Fruit fly (Drosophila melanogaster): ENCODE data around the gene AIF.
A peak's percentile ranks its signal among the peaks of the same experiment; 100 is the strongest.

AIF gene

DNA sequence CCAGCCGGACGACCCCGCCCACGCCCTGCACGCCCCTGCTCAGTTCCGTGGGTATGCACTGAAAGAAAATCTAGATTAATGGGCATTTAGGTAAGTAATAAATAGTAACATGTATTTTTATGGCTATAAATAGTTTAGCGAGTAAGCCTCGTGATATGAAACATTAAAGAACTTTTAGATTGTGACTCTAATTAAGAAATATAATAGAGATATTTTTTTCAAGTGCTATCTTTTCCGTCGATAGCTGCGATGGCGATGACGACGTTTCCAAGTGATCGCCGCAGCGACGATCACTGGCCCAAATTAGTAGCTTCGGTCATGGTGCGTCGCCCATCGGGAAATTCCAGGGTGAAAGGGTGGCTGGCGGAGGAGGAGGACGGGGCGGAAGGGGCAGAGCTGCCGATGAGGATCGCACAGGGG lies 28.6 kb downstream of the AIF start (continued):
- TF ChIP-seq tx (GFP tag; optimal IDR thresholded peaks at IDR 0.05) (peak; percentile 60), ems (GFP tag; optimal IDR thresholded peaks at IDR 0.05) (peak; percentile 84), ase (GFP tag; IDR thresholded peaks at IDR 0.05) (peak; percentile 90), Doc2 (GFP tag; IDR thresholded peaks at IDR 0.05) (0 out of 2 replicates have a peak, but pooled peaks have one; percentile 17), dm (GFP tag; optimal IDR thresholded peaks at IDR 0.05) (peak; percentile 58), CG11456 (GFP tag; IDR thresholded peaks at IDR 0.05) (peak; percentile 86), CG9215 (GFP tag; IDR thresholded peaks at IDR 0.05) (peak; percentile 66), Oli (tag; optimal IDR thresholded peaks at IDR 0.05) (peak; percentile 93), ham (GFP tag; IDR thresholded peaks at IDR 0.05) (peak; percentile 60; the same call in 1 of the 2 replicates), Doc3 (GFP tag; IDR thresholded peaks at IDR 0.05; ENCODE audit: partially characterized antibody) (no peak), jing (GFP tag; optimal IDR thresholded peaks at IDR 0.05) (peak; percentile 80), phol (tag; optimal IDR thresholded peaks at IDR 0.05) (peak; percentile 94), TFAM (GFP tag; optimal IDR thresholded peaks at IDR 0.05) (peak; percentile 75), CG4282 (GFP tag; optimal IDR thresholded peaks at IDR 0.05) (no peak), ind (GFP tag; optimal IDR thresholded peaks at IDR 0.05) (peak; percentile 83), CG1233 (GFP tag; optimal IDR thresholded peaks at IDR 0.05) (peak; percentile 85), CG15011 (GFP tag; optimal IDR thresholded peaks at IDR 0.05) (peak; percentile 86), CG2129 (GFP tag; IDR thresholded peaks at IDR 0.05; ENCODE audit: partially characterized antibody) (no peak), CG15696 (tag; optimal IDR thresholded peaks at IDR 0.05) (peak; percentile 85), CG13424 (tag; optimal IDR thresholded peaks at IDR 0.05) (peak; percentile 92), Ravus (GFP tag; IDR thresholded peaks at IDR 0.05) (peak; percentile 58), zen2 (GFP tag; IDR thresholded peaks at IDR 0.05; ENCODE audit: partially characterized antibody) (no peak), btn (GFP tag; optimal IDR thresholded peaks at IDR 0.05) (peak; percentile 75), CG10366 (GFP tag; IDR thresholded peaks at IDR 0.05) (peak; percentile 87), trh (GFP tag; optimal IDR thresholded peaks at IDR 0.05) (peak; percentile 72), unpg (GFP tag; optimal IDR thresholded peaks at IDR 0.05) (peak; percentile 95), CG9797 (GFP tag; optimal IDR thresholded peaks at IDR 0.05) (peak; percentile 29), lmd (GFP tag; IDR thresholded peaks at IDR 0.05) (peak; percentile 91), CG10959 (GFP tag; IDR thresholded peaks at IDR 0.05) (peak; percentile 86), CG4707 (GFP tag; optimal IDR thresholded peaks at IDR 0.05) (peak; percentile 82), D19A (tag; optimal IDR thresholded peaks at IDR 0.05) (peak; percentile 89), al (GFP tag; IDR thresholded peaks at IDR 0.05) (peak; percentile 75), sens (GFP tag) (peak; percentile 98), CG30020 (tag; optimal IDR thresholded peaks at IDR 0.05) (peak; percentile 47), HLH54F (GFP tag; optimal IDR thresholded peaks at IDR 0.05) (peak; percentile 52), so (GFP tag; IDR thresholded peaks at IDR 0.05) (peak; percentile 90), HLHmδ (GFP tag; optimal IDR thresholded peaks at IDR 0.05) (no peak), sob (GFP tag; IDR thresholded peaks at IDR 0.05) (peak; percentile 87), cad (GFP tag; optimal IDR thresholded peaks at IDR 0.05) (no peak), CG16863 (GFP tag; optimal IDR thresholded peaks at IDR 0.05) (peak; percentile 76), Drgx (GFP tag; IDR thresholded peaks at IDR 0.05) (peak; percentile 86), pita (GFP tag; optimal IDR thresholded peaks at IDR 0.05) (no peak), tup (GFP tag; optimal IDR thresholded peaks at IDR 0.05) (peak; percentile 68), CG4424 (GFP tag; optimal IDR thresholded peaks at IDR 0.05) (peak; percentile 88), CG7556 (GFP tag; optimal IDR thresholded peaks at IDR 0.05) (peak; percentile 85), Fer3 (tag; optimal IDR thresholded peaks at IDR 0.05) (peak; percentile 88), CG3281 (GFP tag; optimal IDR thresholded peaks at IDR 0.05) (peak; percentile 81), CG11723 (GFP tag; optimal IDR thresholded peaks at IDR 0.05) (peak; percentile 85), bigmax (GFP tag; optimal IDR thresholded peaks at IDR 0.05) (no peak), CG10979 (tag; optimal IDR thresholded peaks at IDR 0.05) (peak; percentile 96), CG17912 (GFP tag; optimal IDR thresholded peaks at IDR 0.05) (no peak)
